Fruit fly (Drosophila melanogaster) whole organism, embryonic: ENCODE measurements around the gene CG15577.

Source experiments
- Asciz ChIP-seq: fragments of 200-800 bp; sonication (Bioruptor generic); optimal IDR thresholded peaks from 2 replicates; lab custom pipeline; 2017; ENCODE audit warnings: missing biosample characterization, mild to moderate bottlenecking, missing genetic modification characterization, missing genetic modification reagents
- Blimp-1 ChIP-seq: fragments of 200-800 bp; sonication (Bioruptor generic); optimal IDR thresholded peaks from 3 replicates; lab custom pipeline; 2018; ENCODE audit warnings: missing biosample characterization, missing genetic modification characterization, mild to moderate bottlenecking, moderate library complexity, missing genetic modification reagents
- CG10147 ChIP-seq: fragments of 200-800 bp; sonication (Bioruptor generic); optimal IDR thresholded peaks from 2 replicates; lab custom pipeline; 2019; ENCODE audit warnings: missing biosample characterization, mild to moderate bottlenecking, missing genetic modification characterization, moderate library complexity
- CG10959 ChIP-seq: fragments of 200-800 bp; sonication (Bioruptor generic); IDR thresholded peaks from 2 replicates; pipeline ENCODE4 v1.3.6; 2022; ENCODE audit warnings: missing biosample characterization, missing genetic modification characterization
- CG12236 ChIP-seq: fragments of 200-800 bp; sonication (Bioruptor generic); optimal IDR thresholded peaks from 2 replicates; lab custom pipeline; 2016; ENCODE audit warnings: missing biosample characterization, missing genetic modification characterization
- CG13894 ChIP-seq: fragments of 200-800 bp; sonication (Bioruptor generic); optimal IDR thresholded peaks from 3 replicates; lab custom pipeline; 2018; ENCODE audit warnings: missing biosample characterization, mild to moderate bottlenecking, missing genetic modification characterization, moderate library complexity
- CG15269 ChIP-seq: fragments of 200-800 bp; sonication (Bioruptor generic); optimal IDR thresholded peaks from 2 replicates; lab custom pipeline; 2018; ENCODE audit warnings: missing biosample characterization, mild to moderate bottlenecking, missing genetic modification characterization, moderate library complexity
- CG15479 ChIP-seq: fragments of 200-800 bp; sonication (Bioruptor generic); optimal IDR thresholded peaks from 3 replicates; lab custom pipeline; 2019; ENCODE audit warnings: missing biosample characterization, mild to moderate bottlenecking, missing genetic modification characterization, moderate library complexity
- CG30020 ChIP-seq: fragments of 200-800 bp; optimal IDR thresholded peaks from 2 replicates; lab custom pipeline; 2019; ENCODE audit warnings: missing biosample characterization, mild to moderate bottlenecking, missing genetic modification characterization, moderate library complexity
- CG30431 ChIP-seq: fragments of 200-800 bp; sonication (Bioruptor generic); optimal IDR thresholded peaks from 2 replicates; lab custom pipeline; 2017; ENCODE audit warnings: missing biosample characterization, missing genetic modification characterization
- CG34376 ChIP-seq: fragments of 200-800 bp; sonication (Bioruptor generic); optimal IDR thresholded peaks from 2 replicates; lab custom pipeline; 2018; ENCODE audit warnings: missing biosample characterization, mild to moderate bottlenecking, missing genetic modification characterization
- CG5245 ChIP-seq: fragments of 200-800 bp; sonication (Bioruptor generic); optimal IDR thresholded peaks from 3 replicates; lab custom pipeline; 2016; ENCODE audit warnings: missing biosample characterization, missing genetic modification characterization
- CG6272 ChIP-seq: fragments of 200-800 bp; sonication (Bioruptor generic); IDR thresholded peaks from 2 replicates; pipeline ENCODE4 v1.3.6; 2022; ENCODE audit warnings: missing biosample characterization, missing genetic modification characterization
- CG6654 ChIP-seq: fragments of 200-800 bp; sonication (Bioruptor generic); optimal IDR thresholded peaks from 2 replicates; lab custom pipeline; 2017; ENCODE audit warnings: missing biosample characterization, mild to moderate bottlenecking, missing genetic modification characterization
- CG7357 ChIP-seq: fragments of 200-800 bp; sonication (Bioruptor generic); IDR thresholded peaks from 3 replicates; pipeline ENCODE4 v1.3.6; 2022; ENCODE audit warnings: missing biosample characterization, missing genetic modification characterization
- CG7556 ChIP-seq: fragments of 200-800 bp; sonication (Bioruptor generic); optimal IDR thresholded peaks from 2 replicates; lab custom pipeline; 2017; ENCODE audit warnings: missing biosample characterization, mild to moderate bottlenecking, missing genetic modification characterization
- CG7839 ChIP-seq: fragments of 200-800 bp; sonication (Bioruptor generic); optimal IDR thresholded peaks from 3 replicates; lab custom pipeline; 2018; ENCODE audit warnings: missing biosample characterization, mild to moderate bottlenecking, missing genetic modification characterization, moderate library complexity
- CG7963 ChIP-seq: fragments of 200-800 bp; sonication (Bioruptor generic); IDR thresholded peaks from 3 replicates; pipeline ENCODE4 v1.3.6; 2022; ENCODE audit warnings: missing biosample characterization, missing genetic modification characterization; ENCODE audit not compliant: partially characterized antibody
- CG9609 ChIP-seq: fragments of 200-800 bp; sonication (Bioruptor generic); optimal IDR thresholded peaks from 3 replicates; lab custom pipeline; 2016; ENCODE audit warnings: missing biosample characterization, missing genetic modification characterization
- Chrac-16 ChIP-seq: fragments of 200-800 bp; sonication (Bioruptor generic); optimal IDR thresholded peaks from 3 replicates; lab custom pipeline; 2016; ENCODE audit warnings: missing biosample characterization, missing genetic modification characterization
- CkIIα-i1 ChIP-seq: fragments of 200-800 bp; sonication (Bioruptor generic); IDR thresholded peaks from 2 replicates; pipeline ENCODE4 v1.3.6; 2022; ENCODE audit warnings: missing biosample characterization, missing genetic modification characterization
- E2f1 ChIP-seq: fragments of 200-800 bp; sonication (Bioruptor generic); IDR thresholded peaks from 2 replicates; pipeline ENCODE4 v1.3.6; 2022; ENCODE audit warnings: missing biosample characterization, missing genetic modification characterization
- GATAe ChIP-seq: fragments of 200-800 bp; sonication (Bioruptor generic); conservative IDR thresholded peaks from 2 replicates; pipeline ENCODE4 v1.3.6; 2022; ENCODE audit warnings: missing biosample characterization, missing genetic modification characterization
- HLH54F ChIP-seq: fragments of 200-800 bp; sonication (Bioruptor generic); optimal IDR thresholded peaks from 3 replicates; lab custom pipeline; 2016; ENCODE audit warnings: missing biosample characterization, missing genetic modification characterization
- Jarid2 ChIP-seq: fragments of 200-800 bp; sonication (Bioruptor generic); optimal IDR thresholded peaks from 3 replicates; lab custom pipeline; 2017; ENCODE audit warnings: mild to moderate bottlenecking, missing biosample characterization, missing genetic modification reagents, missing genetic modification characterization
- Mad ChIP-seq: fragments of 200-800 bp; sonication (Bioruptor generic); optimal IDR thresholded peaks from 2 replicates; lab custom pipeline; 2016; ENCODE audit warnings: missing biosample characterization, missing genetic modification characterization
- Mes4 ChIP-seq: fragments of 200-800 bp; sonication (Bioruptor generic); optimal IDR thresholded peaks from 2 replicates; lab custom pipeline; 2016; ENCODE audit warnings: missing biosample characterization, missing genetic modification characterization
- NC2α ChIP-seq: fragments of 200-800 bp; sonication (Bioruptor generic); optimal IDR thresholded peaks from 2 replicates; lab custom pipeline; 2016; ENCODE audit warnings: missing biosample characterization, missing genetic modification characterization
- Oaz ChIP-seq: fragments of 200-800 bp; sonication (Bioruptor generic); IDR thresholded peaks from 2 replicates; pipeline ENCODE4 v1.3.6; 2022; ENCODE audit warnings: missing biosample characterization, missing genetic modification characterization
- Poxn ChIP-seq: fragments of 200-800 bp; sonication (Bioruptor generic); IDR thresholded peaks from 2 replicates; pipeline ENCODE4 v1.3.6; 2022; ENCODE audit warnings: missing biosample characterization, missing genetic modification characterization
- Rx ChIP-seq: fragments of 200-800 bp; sonication (Bioruptor generic); IDR thresholded peaks from 2 replicates; pipeline ENCODE4 v1.3.6; 2022; ENCODE audit warnings: missing biosample characterization, missing genetic modification characterization
- Sin3A ChIP-seq: fragments of >200 bp; optimal IDR thresholded peaks from 2 replicates; lab custom pipeline; 2018
- Spps ChIP-seq: fragments of 200-800 bp; sonication (Bioruptor generic); optimal IDR thresholded peaks from 2 replicates; lab custom pipeline; 2018; ENCODE audit warnings: missing biosample characterization, mild to moderate bottlenecking, missing genetic modification characterization
- Usf ChIP-seq: fragments of 200-800 bp; sonication (Bioruptor generic); optimal IDR thresholded peaks from 2 replicates; lab custom pipeline; 2017; ENCODE audit warnings: missing genotype, missing biosample characterization, missing genetic modification characterization
- Vsx1 ChIP-seq: fragments of 200-800 bp; sonication (Bioruptor generic); optimal IDR thresholded peaks from 2 replicates; lab custom pipeline; 2017; ENCODE audit warnings: missing biosample characterization, mild to moderate bottlenecking, missing genetic modification characterization, missing genetic modification reagents
- ci ChIP-seq: fragments of 200-800 bp; sonication (Bioruptor generic); IDR thresholded peaks from 3 replicates; pipeline ENCODE4 v1.3.6; 2022; ENCODE audit warnings: missing biosample characterization, missing genetic modification characterization
- cwo ChIP-seq: fragments of 200-800 bp; sonication (Bioruptor generic); optimal IDR thresholded peaks from 3 replicates; lab custom pipeline; 2017; ENCODE audit warnings: missing biosample characterization, missing genetic modification characterization, mild to moderate bottlenecking, moderate library complexity, missing genetic modification reagents
- emc ChIP-seq: fragments of 200-800 bp; sonication (Bioruptor generic); optimal IDR thresholded peaks from 2 replicates; lab custom pipeline; 2016; ENCODE audit warnings: missing biosample characterization, missing genetic modification characterization
- gcm ChIP-seq: fragments of 200-800 bp; sonication (Bioruptor generic); optimal IDR thresholded peaks from 2 replicates; lab custom pipeline; 2019; ENCODE audit warnings: missing biosample characterization, mild to moderate bottlenecking, missing genetic modification characterization, moderate library complexity
- ham ChIP-seq: fragments of 200-800 bp; sonication (Bioruptor generic); IDR thresholded peaks from 2 replicates; pipeline ENCODE4 v1.3.6; 2022; ENCODE audit warnings: missing biosample characterization, missing genetic modification characterization
- nerfin-2 ChIP-seq: fragments of 200-800 bp; sonication (Bioruptor generic); IDR thresholded peaks from 2 replicates; pipeline ENCODE4 v1.3.6; 2022; ENCODE audit warnings: missing biosample characterization, missing genetic modification characterization; ENCODE audit not compliant: partially characterized antibody
- odd ChIP-seq: fragments of 200-800 bp; sonication (Bioruptor generic); optimal IDR thresholded peaks from 2 replicates; lab custom pipeline; 2017; ENCODE audit warnings: missing biosample characterization, mild to moderate bottlenecking, missing genetic modification characterization
- onecut ChIP-seq: fragments of 200-800 bp; sonication (Bioruptor generic); IDR thresholded peaks from 2 replicates; pipeline ENCODE4 v1.3.6; 2022; ENCODE audit warnings: missing biosample characterization, missing genetic modification characterization
- pho ChIP-seq: fragments of 200-800 bp; sonication (Bioruptor generic); optimal IDR thresholded peaks from 2 replicates; lab custom pipeline; 2016; ENCODE audit warnings: missing biosample characterization, missing genetic modification characterization
- repo ChIP-seq: fragments of 200-800 bp; sonication (Bioruptor generic); optimal IDR thresholded peaks from 2 replicates; lab custom pipeline; 2016; ENCODE audit warnings: missing biosample characterization, missing genetic modification characterization
- sens-2 ChIP-seq: fragments of 200-800 bp; sonication (Bioruptor generic); IDR thresholded peaks from 2 replicates; pipeline ENCODE4 v1.3.6; 2022; ENCODE audit warnings: missing biosample characterization, missing genetic modification characterization
- slou ChIP-seq: fragments of 200-800 bp; sonication (Bioruptor generic); optimal IDR thresholded peaks from 3 replicates; lab custom pipeline; 2016; ENCODE audit warnings: missing biosample characterization, missing genetic modification characterization
- sob ChIP-seq: fragments of 200-800 bp; sonication (Bioruptor generic); IDR thresholded peaks from 2 replicates; pipeline ENCODE4 v1.3.6; 2022; ENCODE audit warnings: missing biosample characterization, missing genetic modification characterization
- tin ChIP-seq: fragments of 200-800 bp; sonication (Bioruptor generic); optimal IDR thresholded peaks from 3 replicates; lab custom pipeline; 2016; ENCODE audit warnings: missing biosample characterization, missing genetic modification characterization
- tio ChIP-seq: fragments of 200-800 bp; sonication (Bioruptor generic); optimal IDR thresholded peaks from 2 replicates; lab custom pipeline; 2017; ENCODE audit warnings: missing biosample characterization, missing genetic modification characterization, inconsistent platforms
- tup ChIP-seq: fragments of 200-800 bp; sonication (Bioruptor generic); optimal IDR thresholded peaks from 2 replicates; lab custom pipeline; 2016; ENCODE audit warnings: missing biosample characterization, mild to moderate bottlenecking, missing genetic modification characterization, moderate library complexity
- vvl ChIP-seq: fragments of 200-800 bp; sonication (Bioruptor generic); IDR thresholded peaks from 2 replicates; pipeline ENCODE4 v1.3.6; 2022; ENCODE audit warnings: missing biosample characterization, missing genetic modification characterization

The CG15577 gene

DNA sequence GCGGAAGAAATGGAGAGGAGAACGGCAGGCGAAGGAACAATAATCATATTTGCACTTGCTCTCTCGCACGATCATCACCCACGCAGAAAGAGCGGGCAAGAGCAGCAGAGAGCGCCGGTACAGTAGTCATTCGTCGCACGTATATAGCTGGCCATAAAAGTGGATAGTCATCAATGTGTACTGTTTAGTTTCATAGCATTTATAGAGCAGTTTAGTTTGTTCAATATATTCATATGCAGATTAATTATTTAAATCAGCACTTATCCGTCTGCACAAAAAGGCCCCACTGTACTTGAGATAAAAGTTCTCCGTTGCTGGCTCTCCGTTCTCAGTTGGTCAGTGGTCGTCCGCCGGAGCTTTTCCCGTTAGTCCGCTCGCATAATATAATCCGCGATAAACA is 48.0 kb upstream of the CG15577 start (continued):
- peak; percentile 98 for TF ChIP-seq tin (GFP tag; lab: Kevin White, UChicago)
- TF ChIP-seq CG15479 (GFP tag; lab: Kevin White, UChicago) = no peak
- peak; percentile 99 for TF ChIP-seq vvl (GFP tag; lab: Robert Waterston, UW)
- TF ChIP-seq CG5245 = peak; percentile 98
- peak; percentile 97 for TF ChIP-seq ham (GFP tag; lab: Robert Waterston, UW)
- TF ChIP-seq Sin3A (lab: Kevin White, UChicago) = no peak
- TF ChIP-seq CkIIα-i1 (GFP tag; lab: Robert Waterston, UW) = peak; percentile 95
- peak; percentile 95 for TF ChIP-seq gcm
- peak; percentile 95 for TF ChIP-seq Usf (GFP tag; lab: Kevin White, UChicago)
- peak; percentile 73 for TF ChIP-seq CG30020
- TF ChIP-seq tio (GFP tag; lab: Kevin White, UChicago) = peak; percentile 92
- TF ChIP-seq ci (GFP tag; lab: Robert Waterston, UW) = peak; percentile 99
- peak; percentile 67 for TF ChIP-seq Spps (tag; lab: Kevin White, UChicago)
- peak; percentile 96 for TF ChIP-seq CG7556 (GFP tag; lab: Kevin White, UChicago)
- TF ChIP-seq sens-2 (GFP tag; lab: Robert Waterston, UW) = peak; percentile 98
- peak; percentile 98 for TF ChIP-seq Chrac-16 (GFP tag; lab: Kevin White, UChicago)
- peak; percentile 98 for TF ChIP-seq HLH54F (GFP tag; lab: Kevin White, UChicago)
- peak; percentile 97 for TF ChIP-seq repo (GFP tag; lab: Kevin White, UChicago)
- TF ChIP-seq nerfin-2 (GFP tag; lab: Robert Waterston, UW) = no peak
- TF ChIP-seq onecut (GFP tag; lab: Robert Waterston, UW) = peak; percentile 95
- TF ChIP-seq CG34376 (GFP tag; lab: Kevin White, UChicago) = peak; percentile 99
- TF ChIP-seq CG10147 (GFP tag; lab: Kevin White, UChicago) = peak; percentile 98
- peak; percentile 97 for TF ChIP-seq cwo
- peak; percentile 89 for TF ChIP-seq CG12236
- TF ChIP-seq CG7839 (tag; lab: Kevin White, UChicago) = peak; percentile 99
- TF ChIP-seq CG13894 (tag; lab: Kevin White, UChicago) = peak; percentile 99
- peak; percentile 98 for TF ChIP-seq Oaz (GFP tag; lab: Robert Waterston, UW)
- peak; percentile 96 for TF ChIP-seq CG30431 (GFP tag; lab: Kevin White, UChicago)
- peak; percentile 99 for TF ChIP-seq CG6272 (GFP tag; lab: Robert Waterston, UW)
- TF ChIP-seq slou (GFP tag; lab: Kevin White, UChicago) = peak; percentile 98
- peak; percentile 99 for TF ChIP-seq GATAe
- TF ChIP-seq CG6654 (GFP tag; lab: Kevin White, UChicago) = peak; percentile 89
- TF ChIP-seq Vsx1 (GFP tag; lab: Kevin White, UChicago) = peak; percentile 90
- TF ChIP-seq tup (GFP tag; lab: Kevin White, UChicago) = peak; percentile 92
- peak; percentile 97 for TF ChIP-seq Rx (GFP tag; lab: Robert Waterston, UW)
- peak; percentile 96 for TF ChIP-seq Mes4 (GFP tag; lab: Kevin White, UChicago)
- TF ChIP-seq pho (GFP tag; lab: Kevin White, UChicago) = peak; percentile 98
- peak; percentile 93 for TF ChIP-seq Asciz (GFP tag; lab: Kevin White, UChicago)
- TF ChIP-seq CG15269 (tag; lab: Kevin White, UChicago) = peak; percentile 99
- TF ChIP-seq CG7357 (GFP tag; lab: Robert Waterston, UW) = peak; percentile 97
- TF ChIP-seq Mad (GFP tag; lab: Kevin White, UChicago) = peak; percentile 97
- peak; percentile 91 for TF ChIP-seq NC2α
- peak; percentile 96 for TF ChIP-seq odd (GFP tag; lab: Kevin White, UChicago)
- peak; percentile 87 for TF ChIP-seq Jarid2 (GFP tag; lab: Kevin White, UChicago)
- no peak for TF ChIP-seq CG7963 (GFP tag; lab: Robert Waterston, UW)
- peak; percentile 99 for TF ChIP-seq E2f1 (GFP tag; lab: Robert Waterston, UW)
- peak; percentile 98 for TF ChIP-seq CG9609 (GFP tag; lab: Kevin White, UChicago)
- TF ChIP-seq Blimp-1 (GFP tag; lab: Kevin White, UChicago) = peak; percentile 95
- peak; percentile 97 for TF ChIP-seq emc (GFP tag; lab: Kevin White, UChicago)
- peak; percentile 99 for TF ChIP-seq Poxn
- TF ChIP-seq CG10959 (GFP tag; lab: Robert Waterston, UW) = peak; percentile 95
- TF ChIP-seq sob (GFP tag; lab: Robert Waterston, UW) = peak; percentile 99
